Fruit fly (Drosophila melanogaster) whole organism, embryonic: Measurements from ENCODE around the gene janB.

Source experiments
- Atf3 ChIP-seq: fragments of 200-800 bp; sonication (Bioruptor generic); optimal IDR thresholded peaks from 3 replicates; lab custom pipeline; 2016; ENCODE audit warnings: missing biosample characterization, missing genetic modification characterization
- CG10959 ChIP-seq: fragments of 200-800 bp; sonication (Bioruptor generic); IDR thresholded peaks from 2 replicates; pipeline ENCODE4 v1.3.6; 2022; ENCODE audit warnings: missing biosample characterization, missing genetic modification characterization
- CG10979 ChIP-seq: fragments of 200-800 bp; sonication (Bioruptor generic); optimal IDR thresholded peaks from 2 replicates; lab custom pipeline; 2018; ENCODE audit warnings: missing biosample characterization, mild to moderate bottlenecking, missing genetic modification characterization, moderate library complexity
- CG11560 ChIP-seq: fragments of 200-800 bp; sonication (Bioruptor generic); IDR thresholded peaks from 3 replicates; pipeline ENCODE4 v1.3.6; 2022; ENCODE audit warnings: missing biosample characterization, missing genetic modification characterization
- CG12236 ChIP-seq: fragments of 200-800 bp; sonication (Bioruptor generic); optimal IDR thresholded peaks from 2 replicates; lab custom pipeline; 2016; ENCODE audit warnings: missing biosample characterization, missing genetic modification characterization
- CG12769 ChIP-seq: fragments of 200-800 bp; sonication (Bioruptor generic); optimal IDR thresholded peaks from 2 replicates; lab custom pipeline; 2019; ENCODE audit warnings: missing biosample characterization, mild to moderate bottlenecking, missing genetic modification characterization, moderate library complexity
- CG15696 ChIP-seq: fragments of 200-800 bp; sonication (Bioruptor generic); optimal IDR thresholded peaks from 2 replicates; lab custom pipeline; 2019; ENCODE audit warnings: missing biosample characterization, mild to moderate bottlenecking, missing genetic modification characterization, moderate library complexity
- CG17186 ChIP-seq: fragments of 200-800 bp; sonication (Bioruptor generic); optimal IDR thresholded peaks from 3 replicates; lab custom pipeline; 2017; ENCODE audit warnings: missing biosample characterization, missing genetic modification reagents, missing genetic modification characterization
- CG18599 ChIP-seq: fragments of 200-800 bp; sonication (Bioruptor generic); optimal IDR thresholded peaks from 3 replicates; lab custom pipeline; 2017; ENCODE audit warnings: missing biosample characterization, missing genetic modification characterization, mild to moderate bottlenecking, moderate library complexity, missing genetic modification reagents
- CG2712 ChIP-seq: fragments of 200-800 bp; optimal IDR thresholded peaks from 3 replicates; lab custom pipeline; 2019; ENCODE audit warnings: missing biosample characterization, mild to moderate bottlenecking, missing genetic modification characterization, moderate library complexity
- CG3065 ChIP-seq: fragments of 200-800 bp; sonication (Bioruptor generic); optimal IDR thresholded peaks from 2 replicates; lab custom pipeline; 2016; ENCODE audit warnings: missing biosample characterization, missing genetic modification characterization
- CG3281 ChIP-seq: fragments of 200-800 bp; sonication (Bioruptor generic); optimal IDR thresholded peaks from 3 replicates; lab custom pipeline; 2017; ENCODE audit warnings: missing biosample characterization, mild to moderate bottlenecking, missing genetic modification characterization
- CG34224 ChIP-seq: fragments of 200-800 bp; sonication (Bioruptor generic); IDR thresholded peaks from 3 replicates; pipeline ENCODE4 v1.3.6; 2022; ENCODE audit warnings: missing biosample characterization, missing genetic modification characterization; ENCODE audit not compliant: partially characterized antibody
- CG42726 ChIP-seq: fragments of 200-800 bp; sonication (Bioruptor generic); IDR thresholded peaks from 2 replicates; pipeline ENCODE4 v1.3.6; 2022; ENCODE audit warnings: missing biosample characterization, missing genetic modification characterization; ENCODE audit not compliant: partially characterized antibody
- CG5180 ChIP-seq: fragments of 200-800 bp; sonication (Bioruptor generic); optimal IDR thresholded peaks from 3 replicates; lab custom pipeline; 2017; ENCODE audit warnings: missing biosample characterization, missing genetic modification characterization, mild to moderate bottlenecking, moderate library complexity, missing genetic modification reagents
- CG6683 ChIP-seq: fragments of 200-800 bp; sonication (Bioruptor generic); optimal IDR thresholded peaks from 2 replicates; lab custom pipeline; 2017; ENCODE audit warnings: missing biosample characterization, mild to moderate bottlenecking, missing genetic modification characterization, missing genetic modification reagents
- CG8290 ChIP-seq, 3 experiments: fragments of 200-800 bp; sonication (Bioruptor generic); optimal IDR thresholded peaks; 2 replicates each; lab custom pipeline; 2016 to 2019; ENCODE audit warnings: missing biosample characterization in 3 of 3, missing genetic modification characterization in 3 of 3, mild to moderate bottlenecking in 2 of 3, moderate library complexity in 1 of 3
- CG9437 ChIP-seq: fragments of 200-800 bp; sonication (Bioruptor generic); optimal IDR thresholded peaks from 2 replicates; lab custom pipeline; 2018; ENCODE audit warnings: missing biosample characterization, mild to moderate bottlenecking, missing genetic modification characterization
- Drgx ChIP-seq: fragments of 200-800 bp; sonication (Bioruptor generic); IDR thresholded peaks from 2 replicates; pipeline ENCODE4 v1.3.6; 2022; ENCODE audit warnings: missing biosample characterization, missing genetic modification characterization
- Eip74EF ChIP-seq, 2 experiments: fragments of 200-800 bp in 1 of 2; fragments of >200 bp in 1 of 2; sonication (Bioruptor generic) in 1 of 2; optimal IDR thresholded peaks; 2 replicates each; lab custom pipeline; 2017 to 2019; ENCODE audit warnings: missing biosample characterization in 2 of 2, missing genetic modification characterization in 2 of 2, mild to moderate bottlenecking in 1 of 2, moderate library complexity in 1 of 2
- Hr3 ChIP-seq: fragments of 200-800 bp; sonication (Bioruptor generic); optimal IDR thresholded peaks from 3 replicates; lab custom pipeline; 2016; ENCODE audit warnings: missing biosample characterization, missing genetic modification characterization
- Lpt ChIP-seq: fragments of >200 bp; optimal IDR thresholded peaks from 2 replicates; lab custom pipeline; 2018; ENCODE audit warnings: missing biosample characterization, missing genetic modification characterization
- MTF-1 ChIP-seq: fragments of 200-800 bp; sonication (Bioruptor generic); optimal IDR thresholded peaks from 2 replicates; lab custom pipeline; 2018; ENCODE audit warnings: missing biosample characterization, mild to moderate bottlenecking, missing genetic modification characterization, borderline replicate concordance
- Stat92E ChIP-seq, 3 experiments: fragments of >200 bp in 2 of 3; fragments of 200-800 bp in 1 of 3; sonication (Bioruptor generic) in 1 of 3; optimal IDR thresholded peaks; 2 replicates each; lab custom pipeline; 2017 to 2019; ENCODE audit warnings: missing biosample characterization in 3 of 3, missing genetic modification characterization in 3 of 3, mild to moderate bottlenecking in 1 of 3, moderate library complexity in 1 of 3
- TFAM ChIP-seq: fragments of 200-800 bp; sonication (Bioruptor generic); optimal IDR thresholded peaks from 2 replicates; lab custom pipeline; 2017; ENCODE audit warnings: missing biosample characterization, missing genetic modification characterization, inconsistent platforms
- Tbp ChIP-seq: fragments of >200 bp; optimal IDR thresholded peaks from 2 replicates; lab custom pipeline; 2018; ENCODE audit warnings: missing biosample characterization, missing genetic modification characterization
- abd-A ChIP-seq: fragments of 200-800 bp; sonication (Bioruptor generic); optimal IDR thresholded peaks from 3 replicates; lab custom pipeline; 2019; ENCODE audit warnings: missing biosample characterization, mild to moderate bottlenecking, missing genetic modification characterization, moderate library complexity
- az2 ChIP-seq: fragments of 200-800 bp; sonication (Bioruptor generic); optimal IDR thresholded peaks from 3 replicates; lab custom pipeline; 2016; ENCODE audit warnings: missing biosample characterization, missing genetic modification characterization
- cwo ChIP-seq: fragments of 200-800 bp; sonication (Bioruptor generic); optimal IDR thresholded peaks from 3 replicates; lab custom pipeline; 2017; ENCODE audit warnings: missing biosample characterization, missing genetic modification characterization, mild to moderate bottlenecking, moderate library complexity, missing genetic modification reagents
- disco-r ChIP-seq: fragments of 200-800 bp; sonication (Bioruptor generic); optimal IDR thresholded peaks from 2 replicates; lab custom pipeline; 2016; ENCODE audit warnings: missing biosample characterization, missing genetic modification characterization
- dmrt11E ChIP-seq: fragments of 200-800 bp; sonication (Bioruptor generic); optimal IDR thresholded peaks from 3 replicates; lab custom pipeline; 2018; ENCODE audit warnings: missing biosample characterization, mild to moderate bottlenecking, missing genetic modification characterization, moderate library complexity
- dpn ChIP-seq, 2 experiments: fragments of 200-800 bp; sonication (Bioruptor generic); optimal IDR thresholded peaks; 3 replicates each; lab custom pipeline; 2016; ENCODE audit warnings: missing biosample characterization in 2 of 2, missing genetic modification characterization in 2 of 2
- en ChIP-seq: fragments of 200-800 bp; sonication (Bioruptor generic); optimal IDR thresholded peaks from 2 replicates; lab custom pipeline; 2016; ENCODE audit warnings: missing biosample characterization, missing genetic modification characterization
- h ChIP-seq: fragments of >200 bp; optimal IDR thresholded peaks from 2 replicates; lab custom pipeline; 2017
- hb ChIP-seq: fragments of 200-800 bp; sonication (Bioruptor generic); IDR thresholded peaks from 3 replicates; pipeline ENCODE4 v1.3.6; 2022; ENCODE audit warnings: missing biosample characterization, missing genetic modification characterization; ENCODE audit not compliant: partially characterized antibody
- hkb ChIP-seq, 2 experiments: fragments of 200-800 bp in 1 of 2; fragments of >200 bp in 1 of 2; sonication (Bioruptor generic) in 1 of 2; IDR thresholded peaks in 1 of 2; optimal IDR thresholded peaks in 1 of 2; 2 replicates each; pipeline versions ENCODE4 v1.3.6 to Lab custom; 2017 to 2022; ENCODE audit warnings: missing biosample characterization in 1 of 2, missing genetic modification characterization in 1 of 2
- lola ChIP-seq, 3 experiments: fragments of >200 bp in 2 of 3; fragments of 200-800 bp in 1 of 3; sonication (Bioruptor generic) in 1 of 3; optimal IDR thresholded peaks; 2 replicates each; lab custom pipeline; 2017 to 2019; ENCODE audit warnings: missing biosample characterization in 3 of 3, missing genetic modification characterization in 3 of 3, mild to moderate bottlenecking in 1 of 3, moderate library complexity in 1 of 3
- nau ChIP-seq: fragments of 200-800 bp; sonication (Bioruptor generic); optimal IDR thresholded peaks from 3 replicates; lab custom pipeline; 2017; ENCODE audit warnings: missing biosample characterization, mild to moderate bottlenecking, missing genetic modification characterization, missing genetic modification reagents
- otp ChIP-seq: fragments of 200-800 bp; sonication (Bioruptor generic); IDR thresholded peaks from 3 replicates; pipeline ENCODE4, ENCODE4 v1.3.6; 2022; ENCODE audit warnings: missing biosample characterization, missing genetic modification characterization
- prd ChIP-seq, 3 experiments: fragments of >200 bp in 2 of 3; fragments of 200-800 bp in 1 of 3; sonication (Bioruptor generic) in 1 of 3; optimal IDR thresholded peaks in 2 of 3; IDR thresholded peaks in 1 of 3; 2 replicates in 2 of 3; 3 replicates in 1 of 3; pipeline versions ENCODE4 v1.3.6 to Lab custom; 2017 to 2022; ENCODE audit warnings: missing biosample characterization in 1 of 3, missing genetic modification characterization in 1 of 3
- rib ChIP-seq: fragments of 200-800 bp; sonication (Bioruptor generic); IDR thresholded peaks from 2 replicates; pipeline ENCODE4 v1.3.6; 2022; ENCODE audit warnings: missing biosample characterization, missing genetic modification characterization
- row ChIP-seq: fragments of 200-800 bp; sonication (Bioruptor generic); IDR thresholded peaks from 3 replicates; pipeline ENCODE4 v1.3.6; 2022; ENCODE audit warnings: missing biosample characterization, missing genetic modification characterization
- sens ChIP-seq: fragments of 200-800 bp; sonication (Bioruptor generic); peaks from one replicate; lab custom pipeline; 2016; ENCODE audit warnings: missing biosample characterization, missing genetic modification characterization
- slbo ChIP-seq: fragments of 200-800 bp; sonication (Bioruptor generic); IDR thresholded peaks from 2 replicates; pipeline ENCODE4 v1.3.6; 2022; ENCODE audit warnings: missing biosample characterization, missing genetic modification characterization
- unc-4 ChIP-seq: fragments of 200-800 bp; sonication (Bioruptor generic); IDR thresholded peaks from 2 replicates; pipeline ENCODE4 v1.3.6; 2022; ENCODE audit warnings: missing biosample characterization, missing genetic modification characterization; ENCODE audit not compliant: partially characterized antibody
- z ChIP-seq: fragments of 200-800 bp; sonication (Bioruptor generic); IDR thresholded peaks from 3 replicates; pipeline ENCODE4 v1.3.6; 2022; ENCODE audit warnings: missing biosample characterization, missing genetic modification characterization

Gene janB

DNA sequence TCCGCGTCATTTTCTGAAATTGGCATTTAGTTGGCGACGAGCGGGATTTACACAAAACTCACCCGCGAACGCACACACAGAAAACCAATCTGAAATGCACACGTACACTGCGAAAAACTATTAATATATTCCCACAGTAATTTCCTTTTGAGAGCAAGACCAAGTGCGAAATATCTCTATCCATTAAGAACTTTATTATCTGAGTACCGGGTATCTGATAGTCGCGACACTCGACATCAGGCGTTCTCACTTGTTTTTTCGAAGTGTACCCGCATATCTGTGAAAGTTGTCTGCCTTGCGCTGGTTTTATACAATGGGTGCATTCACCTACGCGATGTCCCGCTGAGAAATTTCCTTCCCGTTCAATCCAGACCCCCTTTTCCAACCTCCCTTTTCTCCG lies 37.6 kb upstream of the janB start (continued):
- TF ChIP-seq rib (GFP tag; lab: Robert Waterston, UW): no peak
- no peak for TF ChIP-seq CG3065 (GFP tag; lab: Kevin White, UChicago)
- peak; percentile 51; the same call in 1 of the 3 replicates for TF ChIP-seq hb (GFP tag; lab: Robert Waterston, UW)

DNA sequence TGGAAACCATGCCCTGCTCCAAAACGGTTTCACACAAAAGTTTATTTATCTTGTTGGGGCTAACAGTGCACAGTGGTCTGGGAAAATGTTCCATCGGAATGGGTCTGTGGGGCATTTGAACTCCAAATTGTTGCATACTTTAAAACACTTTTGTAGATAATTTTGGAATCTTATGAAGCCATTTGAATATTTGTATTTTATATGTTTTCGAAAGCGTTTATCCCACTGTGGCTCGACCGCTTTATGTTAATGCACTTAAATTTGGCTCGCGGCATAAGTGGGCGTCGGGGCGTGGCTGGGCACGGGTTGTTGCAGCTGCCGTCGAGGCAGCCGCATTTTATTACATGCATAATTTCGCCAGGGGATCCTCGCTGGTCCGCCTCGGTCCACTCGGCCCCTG lies 33.3 kb upstream of the janB start:
- TF ChIP-seq az2 (GFP tag; lab: Kevin White, UChicago): no peak
- TF ChIP-seq Tbp (GFP tag; lab: Kevin White, UChicago): no peak
- no peak for TF ChIP-seq CG9437 (GFP tag; lab: Kevin White, UChicago)
- no peak for TF ChIP-seq Stat92E (GFP tag; optimal IDR thresholded peaks at IDR 0.05; lab: Kevin White, UChicago)
- TF ChIP-seq disco-r (GFP tag; lab: Kevin White, UChicago): no peak
- TF ChIP-seq cwo: no peak
- TF ChIP-seq CG17186 (GFP tag; lab: Kevin White, UChicago): no peak
- TF ChIP-seq CG12236 (GFP tag; lab: Kevin White, UChicago): no peak
- no peak for TF ChIP-seq Atf3 (GFP tag; lab: Kevin White, UChicago)
- TF ChIP-seq CG6683 (GFP tag; lab: Kevin White, UChicago): no peak
- TF ChIP-seq CG15696 (tag; lab: Kevin White, UChicago): no peak
- peak; percentile 59 for TF ChIP-seq sens (GFP tag; lab: Kevin White, UChicago)
- TF ChIP-seq Hr3: no peak
- TF ChIP-seq CG3281 (GFP tag; lab: Kevin White, UChicago): no peak
- TF ChIP-seq Eip74EF (GFP tag; optimal IDR thresholded peaks at IDR 0.05; lab: Kevin White, UChicago): no peak
- TF ChIP-seq en (GFP tag; lab: Kevin White, UChicago): no peak
- TF ChIP-seq dpn (GFP tag; optimal IDR thresholded peaks at IDR 0.05; lab: Kevin White, UChicago): no peak
- TF ChIP-seq Lpt: no peak
- TF ChIP-seq CG2712 (tag; lab: Kevin White, UChicago): no peak
- no peak for TF ChIP-seq CG10979 (tag; lab: Kevin White, UChicago)
- TF ChIP-seq prd (optimal IDR thresholded peaks at IDR 0.05; lab: Kevin White, UChicago): no peak
- peak; percentile 24; the same call in 1 of the 3 replicates for TF ChIP-seq prd (GFP tag; IDR thresholded peaks at IDR 0.05; lab: Robert Waterston, UW)
- TF ChIP-seq dmrt11E: no peak
- TF ChIP-seq CG8290 (GFP tag; optimal IDR thresholded peaks at IDR 0.05; lab: Kevin White, UChicago): peak; percentile 10
- peak; percentile 16 to 18 for TF ChIP-seq CG8290 (tag; optimal IDR thresholded peaks at IDR 0.05; lab: Kevin White, UChicago)
- TF ChIP-seq hb (GFP tag; lab: Robert Waterston, UW): no peak
- TF ChIP-seq z (GFP tag; lab: Robert Waterston, UW): no peak
- TF ChIP-seq otp (GFP tag; lab: Robert Waterston, UW): no peak
- no peak for TF ChIP-seq CG12769
- TF ChIP-seq CG5180: no peak
- no peak for TF ChIP-seq CG42726 (GFP tag; lab: Robert Waterston, UW)
- TF ChIP-seq CG18599: no peak
- no peak for TF ChIP-seq abd-A
- TF ChIP-seq hkb (optimal IDR thresholded peaks at IDR 0.05; lab: Kevin White, UChicago): no peak
- TF ChIP-seq hkb (GFP tag; IDR thresholded peaks at IDR 0.05; lab: Robert Waterston, UW): 0 out of 2 replicates have a peak, but pooled peaks have one; percentile 34
- peak; percentile 51; the same call in 1 of the 2 replicates for TF ChIP-seq Drgx (GFP tag; lab: Robert Waterston, UW)
- peak; percentile 22; the same call in 1 of the 2 replicates for TF ChIP-seq slbo
- TF ChIP-seq TFAM (GFP tag; lab: Kevin White, UChicago): no peak
- TF ChIP-seq CG34224 (GFP tag; lab: Robert Waterston, UW): no peak
- TF ChIP-seq nau: no peak
- 0 out of 2 replicates have a peak, but pooled peaks have one; percentile 6 for TF ChIP-seq CG10959 (GFP tag; lab: Robert Waterston, UW)
- no peak for TF ChIP-seq unc-4
- TF ChIP-seq MTF-1 (GFP tag; lab: Kevin White, UChicago): no peak
- 0 out of 3 replicates have a peak, but pooled peaks have one; percentile 7 for TF ChIP-seq row (GFP tag; lab: Robert Waterston, UW)
- TF ChIP-seq lola (GFP tag; optimal IDR thresholded peaks at IDR 0.05; lab: Kevin White, UChicago): no peak
- no peak for TF ChIP-seq h (lab: Kevin White, UChicago)
- no peak for TF ChIP-seq CG11560 (tag; lab: Robert Waterston, UW)
